Fruit fly (Drosophila melanogaster) whole organism, adult: ENCODE measurements around the gene CG5245.
A peak's percentile ranks its signal among the peaks of the same experiment; 100 is the strongest.

Experiments used
- CG11617 ChIP-seq: fragments of 200-800 bp; sonication (Bioruptor generic); optimal IDR thresholded peaks from 2 replicates; lab custom pipeline; 2017; ENCODE audit warnings: mild to moderate bottlenecking, missing biosample characterization, missing genetic modification reagents, missing genetic modification characterization
- CG12768 ChIP-seq: fragments of 200-800 bp; sonication (Bioruptor generic); optimal IDR thresholded peaks from 2 replicates; lab custom pipeline; 2017; ENCODE audit warnings: missing biosample characterization, missing genetic modification characterization, mild to moderate bottlenecking, moderate library complexity, missing genetic modification reagents
- CG14711 ChIP-seq: fragments of 200-800 bp; sonication (Bioruptor generic); optimal IDR thresholded peaks from 2 replicates; lab custom pipeline; 2018; ENCODE audit warnings: missing biosample characterization, mild to moderate bottlenecking, missing genetic modification characterization, moderate library complexity
- CG1620 ChIP-seq: fragments of 200-800 bp; sonication (Bioruptor generic); optimal IDR thresholded peaks from 2 replicates; lab custom pipeline; 2016; ENCODE audit warnings: missing biosample characterization, missing genetic modification characterization
- CG33017 ChIP-seq: fragments of 200-800 bp; sonication (Bioruptor generic); optimal IDR thresholded peaks from 2 replicates; lab custom pipeline; 2018; ENCODE audit warnings: missing biosample characterization, mild to moderate bottlenecking, missing genetic modification characterization, moderate library complexity
- CG5204 ChIP-seq: fragments of 200-800 bp; sonication (Bioruptor generic); optimal IDR thresholded peaks from 2 replicates; lab custom pipeline; 2016; ENCODE audit warnings: missing biosample characterization, missing genetic modification characterization
- CG7045 ChIP-seq: fragments of 200-800 bp; sonication (Bioruptor generic); optimal IDR thresholded peaks from 2 replicates; lab custom pipeline; 2017; ENCODE audit warnings: missing biosample characterization, mild to moderate bottlenecking, missing genetic modification characterization
- CG7101 ChIP-seq: fragments of 200-800 bp; sonication (Bioruptor generic); optimal IDR thresholded peaks from 2 replicates; lab custom pipeline; 2018; ENCODE audit warnings: missing biosample characterization, mild to moderate bottlenecking, missing genetic modification characterization, moderate library complexity
- Clk ChIP-seq: fragments of 200-800 bp; sonication (Bioruptor generic); optimal IDR thresholded peaks from 2 replicates; lab custom pipeline; 2017; ENCODE audit warnings: missing biosample characterization, missing genetic modification characterization
- Crg-1 ChIP-seq: fragments of 200-800 bp; sonication (Bioruptor generic); optimal IDR thresholded peaks from 2 replicates; lab custom pipeline; 2016; ENCODE audit warnings: missing biosample characterization, missing genetic modification characterization
- Hr96 ChIP-seq: fragments of 200-800 bp; sonication (Bioruptor generic); optimal IDR thresholded peaks from 2 replicates; lab custom pipeline; 2016; ENCODE audit warnings: missing biosample characterization, missing genetic modification characterization
- Mnt ChIP-seq: fragments of 200-800 bp; sonication (Bioruptor generic); optimal IDR thresholded peaks from 2 replicates; lab custom pipeline; 2016; ENCODE audit warnings: missing biosample characterization, mild to moderate bottlenecking, missing genetic modification characterization
- bab1 ChIP-seq: fragments of 200-800 bp; sonication (Bioruptor generic); optimal IDR thresholded peaks from 3 replicates; lab custom pipeline; 2019; ENCODE audit warnings: missing biosample characterization, mild to moderate bottlenecking, missing genetic modification characterization, moderate library complexity
- cic ChIP-seq: fragments of 200-800 bp; sonication (Bioruptor generic); optimal IDR thresholded peaks from 2 replicates; lab custom pipeline; 2017; ENCODE audit warnings: missing biosample characterization, mild to moderate bottlenecking, missing genetic modification characterization, moderate library complexity
- cnc ChIP-seq, 2 experiments: fragments of >200 bp; optimal IDR thresholded peaks; 2 replicates each; lab custom pipeline; 2017
- kay ChIP-seq: fragments of 200-800 bp; sonication (Bioruptor generic); peaks from one replicate; lab custom pipeline; 2016; ENCODE audit warnings: missing biosample characterization, missing genetic modification characterization, borderline replicate concordance
- ovo ChIP-seq: fragments of 200-800 bp; sonication (Bioruptor generic); optimal IDR thresholded peaks from 2 replicates; lab custom pipeline; 2016; ENCODE audit warnings: missing biosample characterization, missing genetic modification characterization
- pad ChIP-seq: fragments of 200-800 bp; sonication (Bioruptor generic); optimal IDR thresholded peaks from 3 replicates; lab custom pipeline; 2017; ENCODE audit warnings: missing biosample characterization, missing genetic modification characterization, mild to moderate bottlenecking, moderate library complexity, missing genetic modification reagents
- tj ChIP-seq: fragments of 200-800 bp; sonication (Bioruptor generic); optimal IDR thresholded peaks from 3 replicates; lab custom pipeline; 2017; ENCODE audit warnings: missing biosample characterization, mild to moderate bottlenecking, missing genetic modification characterization, moderate library complexity
- toe ChIP-seq: fragments of 200-800 bp; sonication (Bioruptor generic); optimal IDR thresholded peaks from 2 replicates; lab custom pipeline; 2016; ENCODE audit warnings: missing biosample characterization, missing genetic modification characterization

Gene CG5245

DNA sequence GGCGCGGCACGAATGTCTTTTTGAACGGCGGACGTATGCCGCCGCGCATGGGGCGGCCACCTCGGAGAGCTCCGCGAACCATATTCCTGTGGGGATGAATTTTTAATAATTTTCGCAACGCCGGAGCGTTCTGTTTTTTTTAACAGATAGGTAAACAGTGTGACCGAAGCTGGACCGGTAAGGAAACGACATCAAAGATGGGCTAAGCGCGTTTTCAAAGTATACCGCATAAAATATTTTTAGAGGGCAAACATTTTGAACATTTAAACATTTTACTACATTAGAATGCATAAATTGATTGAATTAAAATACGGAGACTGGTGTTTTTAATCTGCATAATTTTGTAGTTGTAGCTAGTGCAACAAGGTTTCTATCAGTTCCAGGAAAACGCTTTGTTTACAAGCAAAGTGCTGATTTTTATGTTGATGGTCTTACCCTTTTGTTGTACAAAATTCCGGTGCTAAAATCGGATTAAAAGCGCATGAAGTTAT, at the start of gene CG5245, which contains the start of gene CG5641:
CG5245 (plus strand) TSS at position 441 of the 491 bp plus-strand sequence.
CG5641 (minus strand) TSS at position 163 of the 491 bp plus-strand sequence.
- peak in 1 of 2 experiments; percentile 58 for TF ChIP-seq cnc (optimal IDR thresholded peaks at IDR 0.05; lab: Kevin White, UChicago)
- no peak for TF ChIP-seq CG5204 (GFP tag; lab: Kevin White, UChicago)
- TF ChIP-seq bab1, result peak; percentile 31
- TF ChIP-seq CG1620, result no peak

DNA sequence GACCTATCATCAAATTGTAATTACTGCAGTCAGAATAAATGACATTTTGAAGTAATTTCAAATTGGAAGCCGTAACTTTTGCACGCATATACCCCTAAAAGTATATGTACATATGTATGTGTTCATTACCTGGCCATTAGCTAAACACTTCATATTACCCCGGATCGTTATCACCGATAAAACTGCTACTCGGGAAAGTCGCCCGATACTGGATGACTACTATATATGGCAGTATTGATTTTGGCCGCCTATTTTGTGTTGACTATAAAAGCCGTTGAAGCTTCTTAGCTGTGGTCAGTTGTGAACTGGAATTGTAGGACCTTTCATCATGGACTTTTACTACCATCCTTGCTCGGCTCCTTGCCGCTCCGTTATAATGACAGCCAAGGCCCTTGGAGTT, 49.7 kb upstream of the CG5245 start, which contains the start of gene GstD8:
GstD8 (plus strand) TSS at position 301 of the 400 bp plus-strand sequence.
- no peak for TF ChIP-seq Mnt (GFP tag; lab: Kevin White, UChicago)
- TF ChIP-seq tj (GFP tag; lab: Kevin White, UChicago), result no peak

- TF ChIP-seq Clk (GFP tag; lab: Kevin White, UChicago) (no peak), CG12768 (peak; percentile 39)
These were observed 48.1 kb upstream of the CG5245 start for dm6 chr3R:12381130-12381700.

DNA sequence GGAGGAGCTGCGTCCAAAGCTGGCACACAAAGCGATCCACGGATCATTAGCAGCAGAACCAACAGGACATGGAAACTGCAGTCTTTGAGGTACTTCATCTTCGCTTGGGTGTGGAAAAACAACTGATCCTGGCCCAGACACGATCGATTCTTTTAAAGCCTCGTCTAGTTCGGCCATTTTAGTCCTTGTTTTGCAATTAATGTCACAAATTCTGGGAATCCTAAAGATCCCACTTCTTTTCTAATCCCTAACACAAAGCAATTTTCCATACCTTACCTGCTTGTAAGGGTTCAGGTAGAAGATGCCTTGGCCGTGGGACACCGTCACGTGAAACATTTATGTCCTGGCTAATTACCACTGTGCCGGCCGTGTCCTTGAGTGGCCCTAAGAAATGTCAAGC, 46.8 kb upstream of the CG5245 start, which contains the start of gene CG10035:
CG10035 (minus strand) TSS at position 129 of the 400 bp plus-strand sequence.
- no peak for TF ChIP-seq CG33017 (tag; lab: Kevin White, UChicago)
- TF ChIP-seq CG14711 (tag; lab: Kevin White, UChicago), result no peak
- no peak for TF ChIP-seq Mnt (GFP tag; lab: Kevin White, UChicago)
- no peak for TF ChIP-seq cic
- TF ChIP-seq toe (GFP tag; lab: Kevin White, UChicago), result no peak
- no peak for TF ChIP-seq CG11617
- no peak for TF ChIP-seq bab1
- no peak for TF ChIP-seq CG5204 (GFP tag; lab: Kevin White, UChicago)
- no peak for TF ChIP-seq CG1620
- no peak for TF ChIP-seq Clk (GFP tag; lab: Kevin White, UChicago)
- TF ChIP-seq pad (GFP tag; lab: Kevin White, UChicago), result no peak
- TF ChIP-seq kay, result no peak
- TF ChIP-seq Crg-1 (GFP tag; lab: Kevin White, UChicago), result no peak
- TF ChIP-seq ovo, result no peak
- TF ChIP-seq CG7045 (GFP tag; lab: Kevin White, UChicago), result no peak
- TF ChIP-seq CG7101 (tag; lab: Kevin White, UChicago), result no peak
- TF ChIP-seq cnc (optimal IDR thresholded peaks at IDR 0.05; lab: Kevin White, UChicago), result no peak
- no peak for TF ChIP-seq Hr96
- TF ChIP-seq tj (GFP tag; lab: Kevin White, UChicago), result no peak

DNA sequence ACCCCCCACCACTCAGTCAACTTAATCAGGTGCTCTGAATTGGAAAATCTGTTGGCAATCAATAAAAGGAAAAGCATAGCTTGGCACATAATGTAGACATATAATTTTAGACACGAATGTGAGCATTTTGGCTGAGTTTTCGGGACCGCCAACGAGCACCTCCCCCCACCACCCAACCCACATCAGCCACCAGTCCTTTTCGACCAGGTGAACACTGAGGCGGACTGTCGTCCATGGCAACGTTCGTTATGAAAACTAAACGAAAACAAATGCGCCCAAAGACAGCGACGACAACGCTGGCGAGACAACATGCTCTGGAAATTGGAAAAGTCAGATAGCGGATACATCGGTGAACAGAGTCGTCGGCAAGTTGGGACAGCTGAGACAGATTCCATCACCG, 46.3 kb upstream of the CG5245 start, which contains the start of gene GstD11:
GstD11 (plus strand) TSS at position 301 of the 400 bp plus-strand sequence.
- TF ChIP-seq Crg-1 (GFP tag; lab: Kevin White, UChicago) (no peak), ovo (no peak)

DNA sequence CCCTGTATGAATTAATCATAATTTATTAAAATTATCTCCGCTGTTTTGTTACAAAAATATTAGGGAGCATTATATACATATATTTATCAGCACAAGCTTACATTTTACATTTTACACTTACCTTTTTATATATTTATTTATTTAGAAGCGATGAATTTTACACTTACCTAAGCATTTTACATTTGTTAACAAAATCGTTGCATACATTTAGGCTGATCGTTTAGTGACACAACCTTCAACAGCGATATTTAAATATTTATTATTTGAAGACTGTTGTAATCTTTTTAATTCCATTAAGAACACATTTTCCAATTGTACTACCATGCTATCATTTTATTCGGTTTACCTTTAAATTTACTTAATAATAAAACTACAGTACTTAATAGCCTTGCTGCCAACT, 45.6 kb upstream of the CG5245 start:
- TF ChIP-seq CG7045 (GFP tag; lab: Kevin White, UChicago) (no peak), CG11617 (no peak), CG12768 (no peak), CG5204 (GFP tag; lab: Kevin White, UChicago) (no peak), Hr96 (no peak), cnc (optimal IDR thresholded peaks at IDR 0.05; lab: Kevin White, UChicago) (no peak), Clk (GFP tag; lab: Kevin White, UChicago) (no peak), bab1 (peak; percentile 14), tj (GFP tag; lab: Kevin White, UChicago) (no peak), Mnt (GFP tag; lab: Kevin White, UChicago) (no peak), kay (peak; percentile 95), CG7101 (tag; lab: Kevin White, UChicago) (no peak)

- no peak for TF ChIP-seq CG14711 (tag; lab: Kevin White, UChicago)
- TF ChIP-seq Clk (GFP tag; lab: Kevin White, UChicago), result no peak
- TF ChIP-seq kay, result no peak
- TF ChIP-seq bab1, result no peak
- TF ChIP-seq Hr96, result no peak
- no peak for TF ChIP-seq CG5204 (GFP tag; lab: Kevin White, UChicago)
- no peak for TF ChIP-seq ovo
- no peak for TF ChIP-seq CG12768
- TF ChIP-seq pad (GFP tag; lab: Kevin White, UChicago), result no peak
- TF ChIP-seq CG7045 (GFP tag; lab: Kevin White, UChicago), result no peak
- no peak for TF ChIP-seq Crg-1 (GFP tag; lab: Kevin White, UChicago)
- no peak for TF ChIP-seq CG33017 (tag; lab: Kevin White, UChicago)
- no peak for TF ChIP-seq CG7101 (tag; lab: Kevin White, UChicago)
- TF ChIP-seq cic, result no peak
These were observed 45.1 kb upstream of the CG5245 start for dm6 chr3R:12384274-12384673.

DNA sequence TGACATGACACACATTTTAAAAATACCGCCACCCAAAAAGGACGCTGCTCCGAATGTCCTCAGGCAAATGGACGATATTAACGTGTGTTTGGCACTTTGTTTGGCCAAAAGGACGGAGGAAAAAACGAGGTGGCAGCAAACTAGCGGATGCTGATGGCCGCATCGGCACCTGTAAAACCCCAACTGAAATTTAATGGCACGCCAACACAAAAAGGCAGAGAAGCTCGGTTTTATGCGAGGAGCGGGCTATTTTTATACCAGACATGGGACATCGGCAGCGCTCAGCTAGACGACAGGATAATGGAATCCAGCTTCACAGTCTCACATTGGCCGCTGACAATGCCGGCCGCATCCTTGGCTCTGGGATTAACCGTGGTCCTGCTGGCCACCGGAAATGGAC, 43.4 kb upstream of the CG5245 start, which contains the start of gene Sol1:
Sol1 (plus strand) TSS at position 301 of the 400 bp plus-strand sequence.
- TF ChIP-seq CG7045 (GFP tag; lab: Kevin White, UChicago) (no peak), cic (no peak), kay (no peak), Mnt (GFP tag; lab: Kevin White, UChicago) (no peak), toe (GFP tag; lab: Kevin White, UChicago) (no peak), bab1 (no peak), CG7101 (tag; lab: Kevin White, UChicago) (no peak), Hr96 (no peak), Clk (GFP tag; lab: Kevin White, UChicago) (no peak), CG12768 (no peak), pad (GFP tag; lab: Kevin White, UChicago) (no peak), CG1620 (no peak), CG5204 (GFP tag; lab: Kevin White, UChicago) (no peak), cnc (optimal IDR thresholded peaks at IDR 0.05; lab: Kevin White, UChicago) (no peak), Crg-1 (GFP tag; lab: Kevin White, UChicago) (no peak), CG14711 (tag; lab: Kevin White, UChicago) (no peak), CG11617 (no peak), CG33017 (tag; lab: Kevin White, UChicago) (no peak)
